Fruit fly (Drosophila melanogaster): ENCODE results near the gene Trmt61.

Gene Trmt61

dm6 chr3R:26020244-26021171, 38.8 kb upstream of the Trmt61 start (continued):
- no peak for TF ChIP-seq Jarid2 (GFP tag; optimal IDR thresholded peaks at IDR 0.05)
- TF ChIP-seq ssp (GFP tag; IDR thresholded peaks at IDR 0.05) = peak; percentile 31; the same call in 1 of the 2 replicates
- no peak for TF ChIP-seq TFAM (GFP tag; optimal IDR thresholded peaks at IDR 0.05)
- TF ChIP-seq en (GFP tag; optimal IDR thresholded peaks at IDR 0.05) = no peak
- peak; percentile 65 for TF ChIP-seq sisA (GFP tag; IDR thresholded peaks at IDR 0.05)
- no peak for TF ChIP-seq Hand (GFP tag; optimal IDR thresholded peaks at IDR 0.05)
- 0 out of 3 replicates have a peak, but pooled peaks have one; percentile 43 for TF ChIP-seq CG2889 (GFP tag; IDR thresholded peaks at IDR 0.05)
- no peak for TF ChIP-seq CG11398 (GFP tag; optimal IDR thresholded peaks at IDR 0.05)
- TF ChIP-seq pnt (GFP tag; optimal IDR thresholded peaks at IDR 0.05) = no peak
- peak; percentile 85 for TF ChIP-seq cg (GFP tag; optimal IDR thresholded peaks at IDR 0.05)
- no peak for TF ChIP-seq klu (GFP tag; IDR thresholded peaks at IDR 0.05)
- TF ChIP-seq CG10267 (tag; optimal IDR thresholded peaks at IDR 0.05) = peak; percentile 67
- peak; percentile 78; the same call in 2 of the 3 replicates for TF ChIP-seq CG17361 (GFP tag; IDR thresholded peaks at IDR 0.05)
- peak; percentile 60 for TF ChIP-seq sd (tag; optimal IDR thresholded peaks at IDR 0.05)
- TF ChIP-seq Atf3 (GFP tag; optimal IDR thresholded peaks at IDR 0.05) = no peak
- peak; percentile 63 for TF ChIP-seq lmd (GFP tag; IDR thresholded peaks at IDR 0.05)
- peak; percentile 54 for TF ChIP-seq CG1603 (tag; optimal IDR thresholded peaks at IDR 0.05)
- no peak for TF ChIP-seq CG11560 (tag; IDR thresholded peaks at IDR 0.05)
- TF ChIP-seq pho (GFP tag; optimal IDR thresholded peaks at IDR 0.05) = no peak
- TF ChIP-seq CG8924 (tag; optimal IDR thresholded peaks at IDR 0.05) = peak; percentile 48
- TF ChIP-seq CG32767 (GFP tag; IDR thresholded peaks at IDR 0.05) = no peak
- no peak for TF ChIP-seq slou (GFP tag; optimal IDR thresholded peaks at IDR 0.05)
- TF ChIP-seq Lpt (GFP tag; optimal IDR thresholded peaks at IDR 0.05) = no peak
- TF ChIP-seq rib (GFP tag; IDR thresholded peaks at IDR 0.05) = 0 out of 2 replicates have a peak, but pooled peaks have one; percentile 48
- TF ChIP-seq abd-A (tag; optimal IDR thresholded peaks at IDR 0.05) = peak; percentile 87
- no peak for TF ChIP-seq CG16813 (GFP tag; IDR thresholded peaks at IDR 0.05; ENCODE audit: partially characterized antibody)
- no peak for TF ChIP-seq CG7963 (GFP tag; IDR thresholded peaks at IDR 0.05; ENCODE audit: partially characterized antibody)
- TF ChIP-seq NFAT (GFP tag; IDR thresholded peaks at IDR 0.05) = no peak
- no peak for TF ChIP-seq Hey (tag; optimal IDR thresholded peaks at IDR 0.05)
- TF ChIP-seq dmrt11E (tag; optimal IDR thresholded peaks at IDR 0.05) = peak; percentile 76
- peak; percentile 84 for TF ChIP-seq CG10979 (tag; optimal IDR thresholded peaks at IDR 0.05)
- no peak for TF ChIP-seq chn (GFP tag; optimal IDR thresholded peaks at IDR 0.05)
- TF ChIP-seq ash1 (GFP tag; optimal IDR thresholded peaks at IDR 0.05) = no peak
- 0 out of 2 replicates have a peak, but pooled peaks have one; percentile 11 for TF ChIP-seq CG31224 (GFP tag; IDR thresholded peaks at IDR 0.05)
- TF ChIP-seq CG12391 (tag; optimal IDR thresholded peaks at IDR 0.05) = peak; percentile 83
- TF ChIP-seq mam (GFP tag; optimal IDR thresholded peaks at IDR 0.05) = no peak
- TF ChIP-seq CG8359 (GFP tag; optimal IDR thresholded peaks at IDR 0.05; ENCODE audit: borderline replicate concordance) = peak; percentile 22
- peak; percentile 8 for TF ChIP-seq CG15514 (GFP tag; optimal IDR thresholded peaks at IDR 0.05)
- peak; percentile 63 for TF ChIP-seq CoRest (tag; optimal IDR thresholded peaks at IDR 0.05)
- peak; percentile 53 for TF ChIP-seq CG10654 (GFP tag; optimal IDR thresholded peaks at IDR 0.05)
- no peak for TF ChIP-seq NK7.1 (GFP tag; optimal IDR thresholded peaks at IDR 0.05)
- no peak for TF ChIP-seq eve (GFP tag; optimal IDR thresholded peaks at IDR 0.05)
- TF ChIP-seq NC2β (GFP tag; optimal IDR thresholded peaks at IDR 0.05) = no peak
- peak; percentile 56 for TF ChIP-seq CG4820 (GFP tag; optimal IDR thresholded peaks at IDR 0.05)
- 0 out of 2 replicates have a peak, but pooled peaks have one; percentile 26 for TF ChIP-seq Gsc (GFP tag; IDR thresholded peaks at IDR 0.05)
- TF ChIP-seq CkIIα-i1 (GFP tag; IDR thresholded peaks at IDR 0.05) = no peak
- TF ChIP-seq Six4 (GFP tag; optimal IDR thresholded peaks at IDR 0.05) = peak; percentile 34
- TF ChIP-seq dmrt99B (tag; optimal IDR thresholded peaks at IDR 0.05) = peak; percentile 84
- peak; percentile 29; the same call in 1 of the 2 replicates for TF ChIP-seq al (GFP tag; IDR thresholded peaks at IDR 0.05)
